Worm (Caenorhabditis elegans) whole organism, L3 larva: ENCODE data around the gene attf-5.

Source experiments
- egl-5 ChIP-seq: fragments of 150-350 bp; optimal IDR thresholded peaks from 2 replicates; lab custom pipeline; 2017; ENCODE audit warnings: missing biosample characterization, missing genetic modification reagents, missing genetic modification characterization, inconsistent platforms
- fkh-10 ChIP-seq: sonication (generic microtip); optimal IDR thresholded peaks from 2 replicates; lab custom pipeline; 2017; ENCODE audit warnings: missing biosample characterization, missing genetic modification reagents, missing genetic modification characterization
- fos-1 ChIP-seq: fragments of 150-350 bp; optimal IDR thresholded peaks from 2 replicates; lab custom pipeline; 2014; ENCODE audit warnings: missing biosample characterization, missing genetic modification characterization
- mdl-1 ChIP-seq: fragments of 150-350 bp; optimal IDR thresholded peaks from 2 replicates; lab custom pipeline; 2014; ENCODE audit warnings: missing biosample characterization, missing genetic modification characterization
- nfya-1 ChIP-seq: sonication (generic microtip); optimal IDR thresholded peaks from 2 replicates; lab custom pipeline; 2017; ENCODE audit warnings: missing genetic modification characterization, mild to moderate bottlenecking, missing compliant biosample characterization, antibody characterized with exemption, moderate library complexity; ENCODE audit not compliant: insufficient read depth
- nhr-237 ChIP-seq: fragments of 150-350 bp; optimal IDR thresholded peaks from 2 replicates; lab custom pipeline; 2014; ENCODE audit warnings: missing biosample characterization, missing genetic modification characterization
- nhr-25 ChIP-seq: sonication (generic microtip); optimal IDR thresholded peaks from 2 replicates; lab custom pipeline; 2017; ENCODE audit warnings: missing biosample characterization, missing genetic modification characterization
- ztf-11 ChIP-seq: fragments of 150-350 bp; optimal IDR thresholded peaks from 2 replicates; lab custom pipeline; 2014; ENCODE audit warnings: missing biosample characterization, missing genetic modification characterization

ce11 chrX:769550-769949 lies 18.6 kb upstream of the attf-5 start:
- TF ChIP-seq nhr-237 (no peak), ztf-11 (tag; lab: Kevin White, UChicago) (no peak), fkh-10 (no peak), mdl-1 (no peak), nfya-1 (no peak), nhr-25 (no peak), fos-1 (tag; lab: Kevin White, UChicago) (no peak), egl-5 (tag; lab: Kevin White, UChicago) (no peak)
